Worm (Caenorhabditis elegans) whole organism, early embryonic: Measurements from ENCODE around the gene ZC262.4.

ENCODE experiments used
- F13C5.2 ChIP-seq: sonication (generic microtip); optimal IDR thresholded peaks from 2 replicates; lab custom pipeline; 2017; ENCODE audit warnings: mild to moderate bottlenecking, missing genetic modification characterization, inconsistent platforms, missing compliant biosample characterization
- aly-1 ChIP-seq: sonication (generic microtip); optimal IDR thresholded peaks from 2 replicates; lab custom pipeline; 2016; ENCODE audit warnings: missing genetic modification characterization, missing compliant biosample characterization
- ama-1 ChIP-seq: fragments of 150-350 bp; optimal IDR thresholded peaks from 2 replicates; lab custom pipeline; 2014
- flt-1 ChIP-seq: fragments of 200-800 bp; sonication (Bioruptor generic); IDR thresholded peaks from 2 replicates; pipeline ENCODE4 v1.3.6; 2022; ENCODE audit warnings: missing genetic modification characterization, missing compliant biosample characterization
- hmbx-1 ChIP-seq: sonication (generic microtip); optimal IDR thresholded peaks from 2 replicates; lab custom pipeline; 2016; ENCODE audit warnings: mild to moderate bottlenecking, missing genetic modification characterization, missing compliant biosample characterization
- pes-1 ChIP-seq: fragments of 200-800 bp; sonication (Bioruptor generic); IDR thresholded peaks from 2 replicates; pipeline ENCODE4 v1.3.6; 2022; ENCODE audit warnings: missing genetic modification reagents, missing genetic modification characterization, missing compliant biosample characterization
- sea-1 ChIP-seq: fragments of 200-800 bp; sonication (Bioruptor generic); conservative IDR thresholded peaks from 2 replicates; pipeline ENCODE4 v1.3.6; 2022; ENCODE audit warnings: missing genetic modification characterization, missing compliant biosample characterization
- tbx-37 ChIP-seq: fragments of 200-800 bp; sonication (Bioruptor generic); conservative IDR thresholded peaks from 2 replicates; pipeline ENCODE4 v1.3.6; 2022; ENCODE audit warnings: missing genetic modification reagents, missing genetic modification characterization, missing compliant biosample characterization

DNA sequence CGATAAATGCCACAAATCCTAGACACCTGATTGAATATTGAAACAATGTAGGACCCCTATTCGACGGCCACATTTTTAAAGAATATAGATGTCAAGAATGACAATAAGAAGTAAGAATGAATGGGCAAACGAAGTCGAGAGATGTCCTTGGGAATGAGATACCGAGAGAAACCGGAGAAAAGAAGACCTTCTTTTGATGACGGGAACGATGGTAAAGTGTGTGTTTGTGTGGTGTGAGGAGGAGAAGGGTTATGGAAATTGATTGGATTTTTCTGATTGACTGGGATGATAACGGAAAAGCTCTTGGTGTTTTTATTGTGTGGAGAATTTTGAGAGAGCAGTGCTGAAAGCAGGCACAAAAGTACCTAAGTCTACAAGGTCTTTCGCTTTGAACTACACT lies 34.3 kb upstream of the ZC262.4 start, which contains the start of gene R05D3.9:
- no peak for TF ChIP-seq ama-1
- no peak for TF ChIP-seq hmbx-1 (tag; lab: Kevin White, UChicago)
- no peak for TF ChIP-seq sea-1 (GFP tag; lab: Robert Waterston, UW)
- TF ChIP-seq aly-1 (tag; lab: Kevin White, UChicago), result no peak
- no peak for TF ChIP-seq tbx-37 (GFP tag; lab: Robert Waterston, UW)
- TF ChIP-seq pes-1 (GFP tag; lab: Robert Waterston, UW), result no peak
- no peak for TF ChIP-seq F13C5.2 (tag; lab: Kevin White, UChicago)
- no peak for TF ChIP-seq flt-1 (GFP tag; lab: Robert Waterston, UW)
